Fruit fly (Drosophila melanogaster) whole organism, embryonic: ENCODE data around the gene CG4459.

Experiments used
- B-H1 ChIP-seq: fragments of 200-800 bp; sonication (Bioruptor generic); IDR thresholded peaks from 3 replicates; pipeline ENCODE4 v1.3.6; 2022; ENCODE audit warnings: missing biosample characterization, missing genetic modification characterization
- Bdp1 ChIP-seq: fragments of 200-800 bp; sonication (Bioruptor generic); optimal IDR thresholded peaks from 3 replicates; lab custom pipeline; 2016; ENCODE audit warnings: missing biosample characterization, missing genetic modification characterization
- BtbVII ChIP-seq: fragments of 200-800 bp; sonication (Bioruptor generic); optimal IDR thresholded peaks from 3 replicates; lab custom pipeline; 2017; ENCODE audit warnings: missing biosample characterization, mild to moderate bottlenecking, missing genetic modification characterization
- CG10321 ChIP-seq: fragments of 200-800 bp; sonication (Bioruptor generic); IDR thresholded peaks from 2 replicates; pipeline ENCODE4 v1.3.6; 2022; ENCODE audit warnings: missing biosample characterization, missing genetic modification characterization
- CG10366 ChIP-seq: fragments of 200-800 bp; sonication (Bioruptor generic); IDR thresholded peaks from 2 replicates; pipeline ENCODE4 v1.3.6; 2022; ENCODE audit warnings: missing biosample characterization, missing genetic modification characterization
- CG10431 ChIP-seq: fragments of 200-800 bp; sonication (Bioruptor generic); optimal IDR thresholded peaks from 3 replicates; lab custom pipeline; 2018; ENCODE audit warnings: missing biosample characterization, mild to moderate bottlenecking, missing genetic modification characterization
- CG10565 ChIP-seq: fragments of 200-800 bp; sonication (Bioruptor generic); optimal IDR thresholded peaks from 3 replicates; lab custom pipeline; 2016; ENCODE audit warnings: missing biosample characterization, mild to moderate bottlenecking, missing genetic modification characterization
- CG11696 ChIP-seq: fragments of 200-800 bp; sonication (Bioruptor generic); IDR thresholded peaks from 2 replicates; pipeline ENCODE4 v1.3.6; 2022; ENCODE audit warnings: missing biosample characterization, missing genetic modification characterization
- CG12071 ChIP-seq: fragments of 200-800 bp; sonication (Bioruptor generic); optimal IDR thresholded peaks from 3 replicates; lab custom pipeline; 2018; ENCODE audit warnings: missing biosample characterization, mild to moderate bottlenecking, missing genetic modification characterization
- CG12155 ChIP-seq: fragments of 200-800 bp; sonication (Bioruptor generic); optimal IDR thresholded peaks from 3 replicates; lab custom pipeline; 2016; ENCODE audit warnings: missing biosample characterization, missing genetic modification characterization
- CG17361 ChIP-seq: fragments of 200-800 bp; sonication (Bioruptor generic); IDR thresholded peaks from 3 replicates; pipeline ENCODE4 v1.3.6; 2022; ENCODE audit warnings: missing biosample characterization, missing genetic modification characterization
- CG17385 ChIP-seq: fragments of 200-800 bp; sonication (Bioruptor generic); optimal IDR thresholded peaks from 3 replicates; lab custom pipeline; 2018; ENCODE audit warnings: missing biosample characterization, mild to moderate bottlenecking, missing genetic modification characterization
- CG2120 ChIP-seq: fragments of 200-800 bp; sonication (Bioruptor generic); optimal IDR thresholded peaks from 3 replicates; lab custom pipeline; 2016; ENCODE audit warnings: missing biosample characterization, missing genetic modification characterization
- CG3407 ChIP-seq: fragments of 200-800 bp; sonication (Bioruptor generic); optimal IDR thresholded peaks from 2 replicates; lab custom pipeline; 2018; ENCODE audit warnings: missing biosample characterization, mild to moderate bottlenecking, missing genetic modification characterization
- CG43689 ChIP-seq: fragments of 200-800 bp; sonication (Bioruptor generic); IDR thresholded peaks from 2 replicates; pipeline ENCODE4 v1.3.6; 2022; ENCODE audit warnings: missing biosample characterization, missing genetic modification characterization
- CG4707 ChIP-seq: fragments of 200-800 bp; sonication (Bioruptor generic); optimal IDR thresholded peaks from 2 replicates; lab custom pipeline; 2018; ENCODE audit warnings: missing biosample characterization, mild to moderate bottlenecking, missing genetic modification characterization, moderate library complexity
- CG5180 ChIP-seq: fragments of 200-800 bp; sonication (Bioruptor generic); optimal IDR thresholded peaks from 3 replicates; lab custom pipeline; 2017; ENCODE audit warnings: missing biosample characterization, missing genetic modification characterization, mild to moderate bottlenecking, moderate library complexity, missing genetic modification reagents
- CG6272 ChIP-seq: fragments of 200-800 bp; sonication (Bioruptor generic); IDR thresholded peaks from 2 replicates; pipeline ENCODE4 v1.3.6; 2022; ENCODE audit warnings: missing biosample characterization, missing genetic modification characterization
- CG6765 ChIP-seq: fragments of 200-800 bp; sonication (Bioruptor generic); optimal IDR thresholded peaks from 3 replicates; lab custom pipeline; 2017; ENCODE audit warnings: missing biosample characterization, mild to moderate bottlenecking, missing genetic modification characterization
- CG7786 ChIP-seq: fragments of 200-800 bp; sonication (Bioruptor generic); optimal IDR thresholded peaks from 2 replicates; lab custom pipeline; 2016; ENCODE audit warnings: missing biosample characterization, missing genetic modification characterization
- CG9932 ChIP-seq: fragments of 200-800 bp; sonication (Bioruptor generic); IDR thresholded peaks from 2 replicates; pipeline ENCODE4 v1.3.6; 2022; ENCODE audit warnings: missing biosample characterization, missing genetic modification characterization
- Dbx ChIP-seq: fragments of 200-800 bp; sonication (Bioruptor generic); IDR thresholded peaks from 3 replicates; pipeline ENCODE4 v1.3.6; 2022; ENCODE audit warnings: missing biosample characterization, missing genetic modification characterization
- Deaf1 ChIP-seq: fragments of 200-800 bp; optimal IDR thresholded peaks from 3 replicates; lab custom pipeline; 2019; ENCODE audit warnings: missing biosample characterization, mild to moderate bottlenecking, missing genetic modification characterization, moderate library complexity
- Doc2 ChIP-seq: fragments of 200-800 bp; sonication (Bioruptor generic); IDR thresholded peaks from 2 replicates; pipeline ENCODE4 v1.3.6; 2022; ENCODE audit warnings: missing biosample characterization, missing genetic modification characterization
- Drgx ChIP-seq: fragments of 200-800 bp; sonication (Bioruptor generic); IDR thresholded peaks from 2 replicates; pipeline ENCODE4 v1.3.6; 2022; ENCODE audit warnings: missing biosample characterization, missing genetic modification characterization
- ERR ChIP-seq: fragments of 200-800 bp; sonication (Bioruptor generic); optimal IDR thresholded peaks from 2 replicates; lab custom pipeline; 2016; ENCODE audit warnings: missing biosample characterization, missing genetic modification characterization
- Elba2 ChIP-seq: fragments of 200-800 bp; sonication (Bioruptor generic); optimal IDR thresholded peaks from 3 replicates; lab custom pipeline; 2016; ENCODE audit warnings: missing biosample characterization, missing genetic modification characterization
- GATAe ChIP-seq: fragments of 200-800 bp; sonication (Bioruptor generic); conservative IDR thresholded peaks from 2 replicates; pipeline ENCODE4 v1.3.6; 2022; ENCODE audit warnings: missing biosample characterization, missing genetic modification characterization
- MBD-R2 ChIP-seq: fragments of 200-800 bp; sonication (Bioruptor generic); IDR thresholded peaks from 2 replicates; pipeline ENCODE4 v1.3.6; 2022; ENCODE audit warnings: missing biosample characterization, missing genetic modification characterization
- Poxn ChIP-seq: fragments of 200-800 bp; sonication (Bioruptor generic); IDR thresholded peaks from 2 replicates; pipeline ENCODE4 v1.3.6; 2022; ENCODE audit warnings: missing biosample characterization, missing genetic modification characterization
- Rx ChIP-seq: fragments of 200-800 bp; sonication (Bioruptor generic); IDR thresholded peaks from 2 replicates; pipeline ENCODE4 v1.3.6; 2022; ENCODE audit warnings: missing biosample characterization, missing genetic modification characterization
- Sry-δ ChIP-seq: fragments of 200-800 bp; sonication (Bioruptor generic); optimal IDR thresholded peaks from 2 replicates; lab custom pipeline; 2016; ENCODE audit warnings: missing biosample characterization, missing genetic modification characterization
- ato ChIP-seq: fragments of 200-800 bp; sonication (Bioruptor generic); IDR thresholded peaks from 2 replicates; pipeline ENCODE4 v1.3.6; 2022; ENCODE audit warnings: missing biosample characterization, missing genetic modification characterization; ENCODE audit not compliant: partially characterized antibody
- chn ChIP-seq: fragments of 200-800 bp; sonication (Bioruptor generic); optimal IDR thresholded peaks from 2 replicates; lab custom pipeline; 2016; ENCODE audit warnings: missing biosample characterization, missing genetic modification characterization
- dan ChIP-seq: fragments of 200-800 bp; sonication (Bioruptor generic); IDR thresholded peaks from 2 replicates; pipeline ENCODE4 v1.3.6; 2022; ENCODE audit warnings: missing biosample characterization, missing genetic modification characterization
- ems ChIP-seq: fragments of 200-800 bp; sonication (Bioruptor generic); optimal IDR thresholded peaks from 3 replicates; lab custom pipeline; 2016; ENCODE audit warnings: missing biosample characterization, missing genetic modification characterization
- gcm ChIP-seq: fragments of 200-800 bp; sonication (Bioruptor generic); optimal IDR thresholded peaks from 2 replicates; lab custom pipeline; 2019; ENCODE audit warnings: missing biosample characterization, mild to moderate bottlenecking, missing genetic modification characterization, moderate library complexity
- gcm2 ChIP-seq: fragments of 200-800 bp; sonication (Bioruptor generic); optimal IDR thresholded peaks from 2 replicates; lab custom pipeline; 2016; ENCODE audit warnings: missing biosample characterization, missing genetic modification characterization
- jigr1 ChIP-seq: fragments of 200-800 bp; sonication (Bioruptor generic); IDR thresholded peaks from 3 replicates; pipeline ENCODE4 v1.3.6; 2022; ENCODE audit warnings: missing biosample characterization, missing genetic modification characterization
- luna ChIP-seq: fragments of 200-800 bp; sonication (Bioruptor generic); optimal IDR thresholded peaks from 2 replicates; lab custom pipeline; 2016; ENCODE audit warnings: missing biosample characterization, missing genetic modification characterization
- mirr ChIP-seq: fragments of 200-800 bp; sonication (Bioruptor generic); optimal IDR thresholded peaks from 3 replicates; lab custom pipeline; 2018; ENCODE audit warnings: missing biosample characterization, mild to moderate bottlenecking, missing genetic modification characterization
- nmo ChIP-seq: fragments of 200-800 bp; sonication (Bioruptor generic); optimal IDR thresholded peaks from 2 replicates; lab custom pipeline; 2018; ENCODE audit warnings: missing biosample characterization, mild to moderate bottlenecking, missing genetic modification characterization, moderate library complexity
- org-1 ChIP-seq: fragments of 200-800 bp; sonication (Bioruptor generic); optimal IDR thresholded peaks from 2 replicates; lab custom pipeline; 2017; ENCODE audit warnings: missing biosample characterization, missing genetic modification characterization
- pan ChIP-seq, 4 experiments: fragments of >200 bp in 3 of 4; fragments of 200-800 bp in 1 of 4; sonication (Bioruptor generic) in 1 of 4; optimal IDR thresholded peaks in 3 of 4; IDR thresholded peaks in 1 of 4; 2 replicates each; pipeline versions ENCODE4 v1.3.6 to Lab custom; 2017 to 2022; ENCODE audit warnings: missing biosample characterization in 2 of 4, missing genetic modification characterization in 2 of 4, mixed read lengths in 1 of 4
- repo ChIP-seq: fragments of 200-800 bp; sonication (Bioruptor generic); optimal IDR thresholded peaks from 2 replicates; lab custom pipeline; 2016; ENCODE audit warnings: missing biosample characterization, missing genetic modification characterization
- salm ChIP-seq: fragments of 200-800 bp; sonication (Bioruptor generic); optimal IDR thresholded peaks from 2 replicates; lab custom pipeline; 2018; ENCODE audit warnings: missing biosample characterization, mild to moderate bottlenecking, missing genetic modification characterization
- sim ChIP-seq: fragments of 200-800 bp; sonication (Bioruptor generic); IDR thresholded peaks from 2 replicates; pipeline ENCODE4 v1.3.6; 2022; ENCODE audit warnings: missing biosample characterization, missing genetic modification characterization
- sisA ChIP-seq: fragments of 200-800 bp; sonication (Bioruptor generic); IDR thresholded peaks from 2 replicates; pipeline ENCODE4 v1.3.6; 2022; ENCODE audit warnings: missing biosample characterization, missing genetic modification characterization
- so ChIP-seq: fragments of 200-800 bp; sonication (Bioruptor generic); IDR thresholded peaks from 3 replicates; pipeline ENCODE4 v1.3.6; 2022; ENCODE audit warnings: missing biosample characterization, missing genetic modification characterization
- sqz ChIP-seq: fragments of 200-800 bp; sonication (Bioruptor generic); optimal IDR thresholded peaks from 3 replicates; lab custom pipeline; 2018; ENCODE audit warnings: missing biosample characterization, mild to moderate bottlenecking, missing genetic modification characterization
- tgo ChIP-seq: fragments of 200-800 bp; sonication (Bioruptor generic); IDR thresholded peaks from 3 replicates; pipeline ENCODE4 v1.3.6; 2022; ENCODE audit warnings: missing biosample characterization, missing genetic modification characterization
- twi ChIP-seq: fragments of 200-800 bp; optimal IDR thresholded peaks from 2 replicates; lab custom pipeline; 2019; ENCODE audit warnings: missing biosample characterization, mild to moderate bottlenecking, missing genetic modification characterization, moderate library complexity

The CG4459 gene

DNA sequence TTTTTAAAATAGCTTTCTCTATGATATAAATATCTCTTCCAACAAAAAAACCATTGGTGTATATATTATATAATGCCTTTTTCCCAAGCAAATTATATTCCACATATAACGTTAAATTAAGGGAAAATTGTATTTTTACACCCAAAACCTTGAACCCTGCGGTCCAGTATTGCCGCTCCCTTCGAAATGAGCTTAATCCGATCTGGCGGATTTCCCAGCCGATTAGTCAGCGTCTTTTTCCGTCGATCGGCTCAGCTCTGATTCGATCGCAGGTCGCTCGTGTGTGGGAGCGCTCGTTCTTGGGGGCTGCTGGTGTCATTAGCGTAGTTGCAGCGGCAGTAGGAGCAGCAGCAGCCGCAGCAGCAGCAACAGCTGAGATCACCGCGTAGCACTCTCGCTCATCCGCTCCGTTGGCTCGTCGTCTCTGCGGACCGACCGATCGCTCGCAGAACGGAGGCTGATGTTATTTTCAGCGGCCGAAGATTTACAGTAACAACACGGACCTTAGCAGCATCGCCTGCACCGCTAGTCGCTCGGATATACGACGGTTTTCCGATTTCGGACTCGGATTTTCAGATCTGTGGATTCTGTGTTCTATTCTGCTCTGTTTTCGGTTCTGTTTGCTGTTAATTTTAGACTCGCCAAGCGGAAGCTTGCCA, 38.0 kb downstream of the CG4459 start, which contains the start of gene CG4733 (continued):
- TF ChIP-seq Dbx (GFP tag; lab: Robert Waterston, UW): no peak
- TF ChIP-seq Bdp1 (GFP tag; lab: Kevin White, UChicago): no peak
- no peak for TF ChIP-seq Sry-δ (GFP tag; lab: Kevin White, UChicago)
- TF ChIP-seq so: peak; percentile 71; the same call in 1 of the 3 replicates
- no peak for TF ChIP-seq CG6272 (GFP tag; lab: Robert Waterston, UW)
- no peak for TF ChIP-seq Poxn (GFP tag; lab: Robert Waterston, UW)
- no peak for TF ChIP-seq gcm (GFP tag; lab: Kevin White, UChicago)
- no peak for TF ChIP-seq sqz
- no peak for TF ChIP-seq CG10431
- no peak for TF ChIP-seq Doc2 (GFP tag; lab: Robert Waterston, UW)
- TF ChIP-seq MBD-R2 (GFP tag; lab: Robert Waterston, UW): no peak
- TF ChIP-seq gcm2 (GFP tag; lab: Kevin White, UChicago): no peak
- no peak for TF ChIP-seq jigr1
- no peak for TF ChIP-seq CG10366
- TF ChIP-seq Deaf1: peak; percentile 91
- no peak for TF ChIP-seq chn (GFP tag; lab: Kevin White, UChicago)
- peak; percentile 1 for TF ChIP-seq nmo (GFP tag; lab: Kevin White, UChicago)
- no peak for TF ChIP-seq CG3407
- TF ChIP-seq CG9932 (GFP tag; lab: Robert Waterston, UW): 0 out of 2 replicates have a peak, but pooled peaks have one; percentile 11
- TF ChIP-seq CG4707: no peak
- TF ChIP-seq CG43689 (GFP tag; lab: Robert Waterston, UW): no peak
- TF ChIP-seq dan (GFP tag; lab: Robert Waterston, UW): no peak
- TF ChIP-seq CG6765 (GFP tag; lab: Kevin White, UChicago): no peak
- TF ChIP-seq luna (GFP tag; lab: Kevin White, UChicago): no peak
- no peak for TF ChIP-seq tgo (GFP tag; lab: Robert Waterston, UW)
- TF ChIP-seq CG2120 (GFP tag; lab: Kevin White, UChicago): peak; percentile 32
- TF ChIP-seq GATAe: no peak
- TF ChIP-seq CG17385 (GFP tag; lab: Kevin White, UChicago): no peak
- 0 out of 2 replicates have a peak, but pooled peaks have one; percentile 7 for TF ChIP-seq ato (GFP tag; lab: Robert Waterston, UW)
- TF ChIP-seq salm: no peak
- no peak for TF ChIP-seq CG10321 (GFP tag; lab: Robert Waterston, UW)
- TF ChIP-seq CG17361 (GFP tag; lab: Robert Waterston, UW): no peak
- TF ChIP-seq sisA (GFP tag; lab: Robert Waterston, UW): no peak
- peak; percentile 3 for TF ChIP-seq CG12155 (GFP tag; lab: Kevin White, UChicago)
- no peak for TF ChIP-seq Elba2
- TF ChIP-seq org-1 (GFP tag; lab: Kevin White, UChicago): no peak
- no peak for TF ChIP-seq ERR (GFP tag; lab: Kevin White, UChicago)
- no peak for TF ChIP-seq CG7786 (GFP tag; lab: Kevin White, UChicago)
- TF ChIP-seq mirr (GFP tag; lab: Kevin White, UChicago): no peak
- no peak for TF ChIP-seq Rx (GFP tag; lab: Robert Waterston, UW)
- no peak for TF ChIP-seq CG11696 (GFP tag; lab: Robert Waterston, UW)
- TF ChIP-seq BtbVII (GFP tag; lab: Kevin White, UChicago): no peak
- no peak for TF ChIP-seq B-H1 (GFP tag; lab: Robert Waterston, UW)
- no peak for TF ChIP-seq sim (GFP tag; lab: Robert Waterston, UW)
- no peak for TF ChIP-seq pan (optimal IDR thresholded peaks at IDR 0.05; lab: Kevin White, UChicago)
- no peak for TF ChIP-seq pan (GFP tag; optimal IDR thresholded peaks at IDR 0.05 in 1 of 2, IDR thresholded peaks at IDR 0.05 in 1 of 2)
- peak; percentile 49 for TF ChIP-seq Drgx
- peak; percentile 2 for TF ChIP-seq twi (tag; lab: Kevin White, UChicago)
- TF ChIP-seq repo (GFP tag; lab: Kevin White, UChicago): no peak
- no peak for TF ChIP-seq ems (GFP tag; lab: Kevin White, UChicago)
- no peak for TF ChIP-seq CG12071
- no peak for TF ChIP-seq CG5180 (GFP tag; lab: Kevin White, UChicago)
- TF ChIP-seq CG10565 (GFP tag; lab: Kevin White, UChicago): no peak
